Worm (Caenorhabditis elegans): ENCODE data around the gene toc-1.

ce11 chrIII:5241854-5242253 lies 33.2 kb upstream of the toc-1 start:
- TF ChIP-seq dao-5 (tag; optimal IDR thresholded peaks at IDR 0.05) (no peak), him-1 (tag; optimal IDR thresholded peaks at IDR 0.05) (no peak), W03F9.2 (tag; optimal IDR thresholded peaks at IDR 0.05) (no peak)

All from whole organism, L4/young adult.